Worm (Caenorhabditis elegans) whole organism, L4 larva: ENCODE data around the gene T22F3.8.

ENCODE experiments used
- T26A8.4 ChIP-seq: fragments of 200-800 bp; sonication (Bioruptor generic); IDR thresholded peaks from 2 replicates; pipeline ENCODE4 v1.3.6; 2022; ENCODE audit warnings: missing genetic modification characterization, missing compliant biosample characterization
- aly-2 ChIP-seq: sonication (generic microtip); optimal IDR thresholded peaks from 2 replicates; lab custom pipeline; 2018; ENCODE audit warnings: missing biosample characterization, missing genetic modification characterization
- daf-16 ChIP-seq, 3 experiments: sonication (generic microtip); optimal IDR thresholded peaks; 2 replicates each; lab custom pipeline; 2016 to 2017; ENCODE audit warnings: missing genetic modification characterization in 3 of 3, missing genetic modification reagents in 3 of 3, mild to moderate bottlenecking in 2 of 3, missing compliant biosample characterization in 2 of 3, missing biosample characterization in 1 of 3, moderate library complexity in 1 of 3
- egl-27 ChIP-seq: sonication (generic microtip); optimal IDR thresholded peaks from 3 replicates; lab custom pipeline; 2017; ENCODE audit warnings: missing biosample characterization, missing genetic modification reagents, missing genetic modification characterization
- fkh-10 ChIP-seq: fragments of 150-350 bp; optimal IDR thresholded peaks from 2 replicates; lab custom pipeline; 2014; ENCODE audit warnings: missing biosample characterization, missing genetic modification reagents, missing genetic modification characterization
- fos-1 ChIP-seq: fragments of 150-350 bp; optimal IDR thresholded peaks from 2 replicates; lab custom pipeline; 2014; ENCODE audit warnings: missing biosample characterization, missing genetic modification characterization
- hlh-30 ChIP-seq: sonication (generic microtip); optimal IDR thresholded peaks from 2 replicates; lab custom pipeline; 2017; ENCODE audit warnings: antibody characterized with exemption, mild to moderate bottlenecking, missing genetic modification characterization, missing compliant biosample characterization; ENCODE audit not compliant: insufficient read depth
- nhr-76 ChIP-seq: fragments of 150-350 bp; optimal IDR thresholded peaks from 2 replicates; lab custom pipeline; 2014; ENCODE audit warnings: missing biosample characterization, missing genetic modification characterization
- zip-2 ChIP-seq: fragments of 150-350 bp; optimal IDR thresholded peaks from 2 replicates; lab custom pipeline; 2014; ENCODE audit warnings: missing biosample characterization, missing genetic modification characterization
- ztf-11 ChIP-seq: fragments of 150-350 bp; optimal IDR thresholded peaks from 2 replicates; lab custom pipeline; 2014; ENCODE audit warnings: missing biosample characterization, missing genetic modification characterization

DNA sequence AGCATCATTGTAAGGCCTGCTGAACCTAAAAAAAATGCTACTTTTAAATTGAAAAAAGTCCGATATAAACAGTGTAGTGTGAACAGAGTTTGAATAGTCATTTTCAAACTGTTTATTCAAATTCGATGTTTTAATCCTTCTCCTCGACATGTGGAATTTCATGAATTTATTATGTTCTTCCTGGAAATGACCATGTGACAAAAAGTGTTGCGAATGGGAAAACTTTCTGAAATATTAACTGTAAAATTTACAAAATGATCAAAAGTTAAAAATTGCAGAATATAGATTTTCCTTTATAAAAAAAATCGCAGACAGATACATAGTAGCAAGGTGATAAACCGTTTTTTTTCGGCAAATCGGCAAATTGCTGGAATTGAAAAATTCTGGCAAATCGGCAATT lies at the start of gene T22F3.8:
- TF ChIP-seq ztf-11 = no peak
- no peak for TF ChIP-seq hlh-30 (tag; lab: Kevin White, UChicago)
- no peak for TF ChIP-seq fkh-10 (GFP tag; lab: Kevin White, UChicago)
- TF ChIP-seq zip-2 (tag; lab: Kevin White, UChicago) = no peak
- TF ChIP-seq egl-27 (tag; lab: Kevin White, UChicago) = no peak
- no peak for TF ChIP-seq daf-16 (GFP tag; optimal IDR thresholded peaks at IDR 0.05; lab: Kevin White, UChicago)
- TF ChIP-seq daf-16 (tag; optimal IDR thresholded peaks at IDR 0.05; lab: Kevin White, UChicago) = no peak
- no peak for TF ChIP-seq T26A8.4 (GFP tag; lab: Robert Waterston, UW)
- TF ChIP-seq aly-2 (tag; lab: Kevin White, UChicago) = no peak
- no peak for TF ChIP-seq nhr-76 (tag; lab: Kevin White, UChicago)
- TF ChIP-seq fos-1 (tag; lab: Kevin White, UChicago) = no peak
